Fruit fly (Drosophila melanogaster): ENCODE measurements around the gene skd.

skd gene

DNA sequence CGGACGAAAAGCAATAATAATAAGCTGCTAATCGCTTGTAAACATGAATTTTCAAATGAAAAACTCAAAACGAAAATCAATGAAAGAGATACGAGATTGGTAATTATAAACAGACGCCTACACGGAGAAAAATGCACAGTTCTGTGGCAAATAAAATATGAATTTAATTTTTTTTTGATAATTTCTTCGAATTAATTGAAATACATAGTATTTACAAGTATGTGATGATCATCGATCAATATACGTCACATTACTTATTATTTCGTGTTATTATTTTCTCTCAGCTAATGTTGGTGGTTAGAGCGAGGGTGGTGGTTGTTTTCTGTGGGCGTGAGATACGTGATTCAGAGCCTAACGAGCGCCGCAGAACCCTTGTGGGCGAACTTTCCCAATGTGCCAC, 26.5 kb upstream of the skd start (continued):
- peak; percentile 87 for TF ChIP-seq CG8388 (GFP tag; optimal IDR thresholded peaks at IDR 0.05)
- TF ChIP-seq grn (GFP tag; optimal IDR thresholded peaks at IDR 0.05): peak; percentile 54
- peak; percentile 84 for TF ChIP-seq Asciz (GFP tag; optimal IDR thresholded peaks at IDR 0.05)
- TF ChIP-seq gce (GFP tag; IDR thresholded peaks at IDR 0.05): peak; percentile 79; the same call in 1 of the 3 replicates
- no peak for TF ChIP-seq bbx (GFP tag; IDR thresholded peaks at IDR 0.05; ENCODE audit: partially characterized antibody)
- no peak for TF ChIP-seq disco-r (GFP tag; optimal IDR thresholded peaks at IDR 0.05)
- no peak for TF ChIP-seq Dp (GFP tag; optimal IDR thresholded peaks at IDR 0.05)
- peak; percentile 49 for TF ChIP-seq CG13775 (GFP tag; optimal IDR thresholded peaks at IDR 0.05)

DNA sequence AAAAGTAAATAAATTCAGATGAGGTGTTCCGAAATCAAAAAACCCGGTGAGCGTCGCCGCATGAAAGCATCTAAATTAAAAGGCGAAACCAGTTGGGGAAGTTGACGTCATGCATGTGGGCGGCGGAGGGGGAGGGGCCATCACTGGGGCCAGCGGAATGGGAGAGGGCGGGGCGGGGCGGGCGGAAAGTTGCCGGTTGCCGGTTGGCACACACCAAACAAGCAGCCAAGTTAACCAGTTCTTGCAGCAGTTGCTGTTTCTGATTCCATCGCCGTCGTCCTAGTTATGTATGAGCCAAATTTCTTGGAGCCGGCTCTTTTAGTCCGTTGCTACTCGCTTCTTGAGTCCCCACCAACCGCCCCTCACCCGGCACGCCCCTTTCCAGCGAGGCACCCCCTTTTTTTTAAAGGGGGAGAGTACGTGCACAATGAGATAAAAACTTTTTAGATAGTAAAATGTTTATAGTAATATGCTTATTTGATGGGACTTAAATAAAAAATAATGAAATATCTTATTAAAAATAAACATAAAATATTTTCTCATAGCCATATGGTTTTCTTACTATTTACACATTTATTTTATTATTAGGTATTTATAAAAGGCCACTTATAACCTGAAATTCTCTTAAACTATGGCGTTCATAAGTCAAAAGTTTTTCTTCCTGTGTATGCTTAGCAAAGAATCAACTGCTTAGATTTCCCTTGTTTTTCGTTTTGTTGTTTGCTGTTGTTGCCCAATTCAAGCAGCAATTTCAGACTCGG, 25.1 kb upstream of the skd start:
- no peak for TF ChIP-seq CG7271 (tag; optimal IDR thresholded peaks at IDR 0.05)
- TF ChIP-seq salm (tag; optimal IDR thresholded peaks at IDR 0.05): no peak
- TF ChIP-seq CG2202 (tag; optimal IDR thresholded peaks at IDR 0.05): no peak
- peak; percentile 44 for TF ChIP-seq sens (GFP tag)
- no peak for TF ChIP-seq Fer3 (tag; optimal IDR thresholded peaks at IDR 0.05)
- no peak for TF ChIP-seq CG12219 (GFP tag; optimal IDR thresholded peaks at IDR 0.05)
- no peak for TF ChIP-seq CG17802 (tag; optimal IDR thresholded peaks at IDR 0.05)
- no peak for TF ChIP-seq B-H1 (GFP tag; IDR thresholded peaks at IDR 0.05)
- no peak for TF ChIP-seq fd96Cb (tag; optimal IDR thresholded peaks at IDR 0.05)
- TF ChIP-seq Sry-β (GFP tag; optimal IDR thresholded peaks at IDR 0.05): no peak
- no peak for TF ChIP-seq nmo (GFP tag; optimal IDR thresholded peaks at IDR 0.05)
- no peak for TF ChIP-seq Hr78 (GFP tag; optimal IDR thresholded peaks at IDR 0.05)
- TF ChIP-seq dpn (GFP tag; optimal IDR thresholded peaks at IDR 0.05): no peak
- no peak for TF ChIP-seq Mrtf (GFP tag; IDR thresholded peaks at IDR 0.05)
- no peak for TF ChIP-seq CG2712 (tag; optimal IDR thresholded peaks at IDR 0.05)
- TF ChIP-seq E2f1 (GFP tag; IDR thresholded peaks at IDR 0.05): no peak
- no peak for TF ChIP-seq Hey (tag; optimal IDR thresholded peaks at IDR 0.05)
- TF ChIP-seq CG4617 (GFP tag; optimal IDR thresholded peaks at IDR 0.05; ENCODE audit: borderline replicate concordance): no peak
- no peak for TF ChIP-seq CG10959 (GFP tag; IDR thresholded peaks at IDR 0.05)
- no peak for TF ChIP-seq CG6765 (GFP tag; optimal IDR thresholded peaks at IDR 0.05)
- no peak for TF ChIP-seq zen2 (GFP tag; IDR thresholded peaks at IDR 0.05; ENCODE audit: partially characterized antibody)
- no peak for TF ChIP-seq wek (GFP tag; optimal IDR thresholded peaks at IDR 0.05)
- no peak for TF ChIP-seq CG13624 (GFP tag; optimal IDR thresholded peaks at IDR 0.05)
- no peak for TF ChIP-seq dmrt99B (tag; optimal IDR thresholded peaks at IDR 0.05)
- no peak for TF ChIP-seq CG11093 (GFP tag; IDR thresholded peaks at IDR 0.05)
- no peak for TF ChIP-seq CG3407 (GFP tag; optimal IDR thresholded peaks at IDR 0.05)
- no peak for TF ChIP-seq Elba2 (GFP tag; optimal IDR thresholded peaks at IDR 0.05)
- TF ChIP-seq Ets65A (GFP tag): no peak
- TF ChIP-seq CG1647 (GFP tag; optimal IDR thresholded peaks at IDR 0.05): no peak
- no peak for TF ChIP-seq D19B (GFP tag; optimal IDR thresholded peaks at IDR 0.05)
- TF ChIP-seq ase (GFP tag; IDR thresholded peaks at IDR 0.05): 0 out of 3 replicates have a peak, but pooled peaks have one; percentile 16
- TF ChIP-seq CG4820 (GFP tag; optimal IDR thresholded peaks at IDR 0.05): no peak
- TF ChIP-seq lola (GFP tag; optimal IDR thresholded peaks at IDR 0.05): no peak
- no peak for TF ChIP-seq CG3281 (GFP tag; optimal IDR thresholded peaks at IDR 0.05)
- TF ChIP-seq bigmax (GFP tag; optimal IDR thresholded peaks at IDR 0.05): no peak
- TF ChIP-seq abd-A (tag; optimal IDR thresholded peaks at IDR 0.05): no peak
- no peak for TF ChIP-seq trh (GFP tag; optimal IDR thresholded peaks at IDR 0.05)
- no peak for TF ChIP-seq yki (optimal IDR thresholded peaks at IDR 0.05)
- TF ChIP-seq slou (GFP tag; optimal IDR thresholded peaks at IDR 0.05): no peak
- TF ChIP-seq lov (optimal IDR thresholded peaks at IDR 0.05): no peak
- 0 out of 3 replicates have a peak, but pooled peaks have one; percentile 12 for TF ChIP-seq lov (GFP tag; IDR thresholded peaks at IDR 0.05)
